Fruit fly (Drosophila melanogaster) whole organism, embryonic: ENCODE data around the gene Eip75B.

Source experiments
- B-H1 ChIP-seq: fragments of 200-800 bp; sonication (Bioruptor generic); IDR thresholded peaks from 3 replicates; pipeline ENCODE4 v1.3.6; 2022; ENCODE audit warnings: missing biosample characterization, missing genetic modification characterization
- Bteb2 ChIP-seq: fragments of 200-800 bp; sonication (Bioruptor generic); optimal IDR thresholded peaks from 2 replicates; lab custom pipeline; 2016; ENCODE audit warnings: missing biosample characterization, missing genetic modification characterization
- CG10431 ChIP-seq: fragments of 200-800 bp; sonication (Bioruptor generic); optimal IDR thresholded peaks from 3 replicates; lab custom pipeline; 2018; ENCODE audit warnings: missing biosample characterization, mild to moderate bottlenecking, missing genetic modification characterization
- CG10979 ChIP-seq: fragments of 200-800 bp; sonication (Bioruptor generic); optimal IDR thresholded peaks from 2 replicates; lab custom pipeline; 2018; ENCODE audit warnings: missing biosample characterization, mild to moderate bottlenecking, missing genetic modification characterization, moderate library complexity
- CG11560 ChIP-seq: fragments of 200-800 bp; sonication (Bioruptor generic); IDR thresholded peaks from 3 replicates; pipeline ENCODE4 v1.3.6; 2022; ENCODE audit warnings: missing biosample characterization, missing genetic modification characterization
- CG12769 ChIP-seq: fragments of 200-800 bp; sonication (Bioruptor generic); optimal IDR thresholded peaks from 2 replicates; lab custom pipeline; 2019; ENCODE audit warnings: missing biosample characterization, mild to moderate bottlenecking, missing genetic modification characterization, moderate library complexity
- CG13424 ChIP-seq: fragments of 200-800 bp; sonication (Bioruptor generic); optimal IDR thresholded peaks from 2 replicates; lab custom pipeline; 2019; ENCODE audit warnings: missing biosample characterization, mild to moderate bottlenecking, missing genetic modification characterization, moderate library complexity
- CG13775 ChIP-seq: fragments of 200-800 bp; sonication (Bioruptor generic); optimal IDR thresholded peaks from 3 replicates; lab custom pipeline; 2017; ENCODE audit warnings: missing biosample characterization, mild to moderate bottlenecking, missing genetic modification characterization
- CG14050 ChIP-seq: fragments of 200-800 bp; sonication (Bioruptor generic); IDR thresholded peaks from 3 replicates; pipeline ENCODE4 v1.3.6; 2022; ENCODE audit warnings: missing biosample characterization, missing genetic modification characterization
- CG1603 ChIP-seq: fragments of 200-800 bp; sonication (Bioruptor generic); optimal IDR thresholded peaks from 2 replicates; lab custom pipeline; 2019; ENCODE audit warnings: missing biosample characterization, mild to moderate bottlenecking, missing genetic modification characterization, moderate library complexity
- CG17186 ChIP-seq: fragments of 200-800 bp; sonication (Bioruptor generic); optimal IDR thresholded peaks from 3 replicates; lab custom pipeline; 2017; ENCODE audit warnings: missing biosample characterization, missing genetic modification reagents, missing genetic modification characterization
- CG1832 ChIP-seq: fragments of 200-800 bp; sonication (Bioruptor generic); optimal IDR thresholded peaks from 2 replicates; lab custom pipeline; 2017; ENCODE audit warnings: missing biosample characterization, mild to moderate bottlenecking, missing genetic modification characterization, inconsistent platforms
- CG18764 ChIP-seq: fragments of 200-800 bp; sonication (Bioruptor generic); optimal IDR thresholded peaks from 3 replicates; lab custom pipeline; 2016; ENCODE audit warnings: missing biosample characterization, missing genetic modification characterization
- CG2202 ChIP-seq: fragments of 200-800 bp; sonication (Bioruptor generic); optimal IDR thresholded peaks from 2 replicates; lab custom pipeline; 2018; ENCODE audit warnings: missing biosample characterization, mild to moderate bottlenecking, missing genetic modification characterization
- CG31365 ChIP-seq: fragments of 200-800 bp; sonication (Bioruptor generic); optimal IDR thresholded peaks from 2 replicates; lab custom pipeline; 2018; ENCODE audit warnings: missing biosample characterization, mild to moderate bottlenecking, missing genetic modification characterization
- CG33557 ChIP-seq: fragments of 200-800 bp; sonication (Bioruptor generic); optimal IDR thresholded peaks from 2 replicates; lab custom pipeline; 2019; ENCODE audit warnings: missing biosample characterization, mild to moderate bottlenecking, missing genetic modification characterization, moderate library complexity
- CG34224 ChIP-seq: fragments of 200-800 bp; sonication (Bioruptor generic); IDR thresholded peaks from 3 replicates; pipeline ENCODE4 v1.3.6; 2022; ENCODE audit warnings: missing biosample characterization, missing genetic modification characterization; ENCODE audit not compliant: partially characterized antibody
- CG43689 ChIP-seq: fragments of 200-800 bp; sonication (Bioruptor generic); IDR thresholded peaks from 2 replicates; pipeline ENCODE4 v1.3.6; 2022; ENCODE audit warnings: missing biosample characterization, missing genetic modification characterization
- CG4404 ChIP-seq: fragments of 200-800 bp; sonication (Bioruptor generic); IDR thresholded peaks from 2 replicates; pipeline ENCODE4 v1.3.6; 2022; ENCODE audit warnings: missing biosample characterization, missing genetic modification characterization
- CG4424 ChIP-seq: fragments of 200-800 bp; sonication (Bioruptor generic); optimal IDR thresholded peaks from 3 replicates; lab custom pipeline; 2016; ENCODE audit warnings: missing biosample characterization, missing genetic modification characterization
- CG6791 ChIP-seq: fragments of 200-800 bp; sonication (Bioruptor generic); IDR thresholded peaks from 3 replicates; pipeline ENCODE4 v1.3.6; 2022; ENCODE audit warnings: missing biosample characterization, missing genetic modification characterization; ENCODE audit not compliant: partially characterized antibody
- CG7745 ChIP-seq: fragments of 200-800 bp; sonication (Bioruptor generic); optimal IDR thresholded peaks from 2 replicates; lab custom pipeline; 2018; ENCODE audit warnings: missing biosample characterization, mild to moderate bottlenecking, missing genetic modification characterization, moderate library complexity
- CG8478 ChIP-seq: fragments of >200 bp; optimal IDR thresholded peaks from 2 replicates; lab custom pipeline; 2018
- Doc2 ChIP-seq: fragments of 200-800 bp; sonication (Bioruptor generic); IDR thresholded peaks from 2 replicates; pipeline ENCODE4 v1.3.6; 2022; ENCODE audit warnings: missing biosample characterization, missing genetic modification characterization
- Elba2 ChIP-seq: fragments of 200-800 bp; sonication (Bioruptor generic); optimal IDR thresholded peaks from 3 replicates; lab custom pipeline; 2016; ENCODE audit warnings: missing biosample characterization, missing genetic modification characterization
- H15 ChIP-seq: fragments of 200-800 bp; sonication (Bioruptor generic); IDR thresholded peaks from 3 replicates; pipeline ENCODE4 v1.3.6; 2022; ENCODE audit warnings: missing biosample characterization, missing genetic modification characterization
- HLH3B ChIP-seq: fragments of 200-800 bp; sonication (Bioruptor generic); IDR thresholded peaks from 2 replicates; pipeline ENCODE4 v1.3.6; 2022; ENCODE audit warnings: missing biosample characterization, missing genetic modification characterization
- HmgD ChIP-seq: fragments of 200-800 bp; sonication (Bioruptor generic); optimal IDR thresholded peaks from 3 replicates; lab custom pipeline; 2016; ENCODE audit warnings: missing biosample characterization, missing genetic modification characterization
- Meics ChIP-seq: fragments of 200-800 bp; sonication (Bioruptor generic); optimal IDR thresholded peaks from 2 replicates; lab custom pipeline; 2017; ENCODE audit warnings: missing biosample characterization, mild to moderate bottlenecking, missing genetic modification characterization
- Nf-YA ChIP-seq: fragments of 200-800 bp; sonication (Bioruptor generic); IDR thresholded peaks from 2 replicates; pipeline ENCODE4 v1.3.6; 2022; ENCODE audit warnings: missing biosample characterization, missing genetic modification characterization
- NfI ChIP-seq: fragments of 200-800 bp; sonication (Bioruptor generic); optimal IDR thresholded peaks from 3 replicates; lab custom pipeline; 2018; ENCODE audit warnings: missing biosample characterization, mild to moderate bottlenecking, missing genetic modification characterization, moderate library complexity
- Pdp1 ChIP-seq, 2 experiments: fragments of 200-800 bp; sonication (Bioruptor generic); optimal IDR thresholded peaks; 3 replicates each; lab custom pipeline; 2016; ENCODE audit warnings: missing biosample characterization in 2 of 2, missing genetic modification characterization in 2 of 2, mild to moderate bottlenecking in 1 of 2, moderate library complexity in 1 of 2
- Sox102F ChIP-seq: fragments of 200-800 bp; sonication (Bioruptor generic); optimal IDR thresholded peaks from 2 replicates; lab custom pipeline; 2018; ENCODE audit warnings: missing biosample characterization, mild to moderate bottlenecking, missing genetic modification characterization, moderate library complexity
- Taf1 ChIP-seq: fragments of 200-800 bp; sonication (Bioruptor generic); IDR thresholded peaks from 2 replicates; pipeline ENCODE4 v1.3.6; 2022; ENCODE audit warnings: missing biosample characterization, missing genetic modification characterization
- Usf ChIP-seq: fragments of 200-800 bp; sonication (Bioruptor generic); optimal IDR thresholded peaks from 2 replicates; lab custom pipeline; 2017; ENCODE audit warnings: missing genotype, missing biosample characterization, missing genetic modification characterization
- ara ChIP-seq: fragments of 200-800 bp; sonication (Bioruptor generic); IDR thresholded peaks from 2 replicates; pipeline ENCODE4 v1.3.6; 2022; ENCODE audit warnings: missing biosample characterization, missing genetic modification characterization
- az2 ChIP-seq: fragments of 200-800 bp; sonication (Bioruptor generic); optimal IDR thresholded peaks from 3 replicates; lab custom pipeline; 2016; ENCODE audit warnings: missing biosample characterization, missing genetic modification characterization
- danr ChIP-seq: fragments of 200-800 bp; sonication (Bioruptor generic); IDR thresholded peaks from 2 replicates; pipeline ENCODE4 v1.3.6; 2022; ENCODE audit warnings: missing biosample characterization, missing genetic modification characterization
- emc ChIP-seq: fragments of 200-800 bp; sonication (Bioruptor generic); optimal IDR thresholded peaks from 2 replicates; lab custom pipeline; 2016; ENCODE audit warnings: missing biosample characterization, missing genetic modification characterization
- fd64A ChIP-seq: fragments of 200-800 bp; sonication (Bioruptor generic); optimal IDR thresholded peaks from 3 replicates; lab custom pipeline; 2018; ENCODE audit warnings: missing biosample characterization, mild to moderate bottlenecking, missing genetic modification characterization
- fru ChIP-seq: fragments of >200 bp; optimal IDR thresholded peaks from 2 replicates; lab custom pipeline; 2017
- gcm ChIP-seq: fragments of 200-800 bp; sonication (Bioruptor generic); optimal IDR thresholded peaks from 2 replicates; lab custom pipeline; 2019; ENCODE audit warnings: missing biosample characterization, mild to moderate bottlenecking, missing genetic modification characterization, moderate library complexity
- insv ChIP-seq, 2 experiments: fragments of 200-800 bp; sonication (Bioruptor generic); optimal IDR thresholded peaks; 3 replicates each; lab custom pipeline; 2016 to 2018; ENCODE audit warnings: missing biosample characterization in 2 of 2, missing genetic modification characterization in 2 of 2
- jumu ChIP-seq: fragments of 200-800 bp; sonication (Bioruptor generic); optimal IDR thresholded peaks from 3 replicates; lab custom pipeline; 2016; ENCODE audit warnings: missing biosample characterization, missing genetic modification characterization
- mld ChIP-seq: fragments of 200-800 bp; sonication (Bioruptor generic); IDR thresholded peaks from 3 replicates; pipeline ENCODE4 v1.3.6; 2022; ENCODE audit warnings: missing biosample characterization, missing genetic modification characterization; ENCODE audit not compliant: partially characterized antibody
- oc ChIP-seq: fragments of 200-800 bp; sonication (Bioruptor generic); optimal IDR thresholded peaks from 2 replicates; lab custom pipeline; 2018; ENCODE audit warnings: missing biosample characterization, mild to moderate bottlenecking, missing genetic modification characterization, moderate library complexity
- phol ChIP-seq: fragments of 200-800 bp; sonication (Bioruptor generic); optimal IDR thresholded peaks from 3 replicates; lab custom pipeline; 2018; ENCODE audit warnings: missing biosample characterization, mild to moderate bottlenecking, missing genetic modification characterization, moderate library complexity
- repo ChIP-seq: fragments of 200-800 bp; sonication (Bioruptor generic); optimal IDR thresholded peaks from 2 replicates; lab custom pipeline; 2016; ENCODE audit warnings: missing biosample characterization, missing genetic modification characterization
- row ChIP-seq: fragments of 200-800 bp; sonication (Bioruptor generic); IDR thresholded peaks from 3 replicates; pipeline ENCODE4 v1.3.6; 2022; ENCODE audit warnings: missing biosample characterization, missing genetic modification characterization
- salm ChIP-seq: fragments of 200-800 bp; sonication (Bioruptor generic); optimal IDR thresholded peaks from 2 replicates; lab custom pipeline; 2018; ENCODE audit warnings: missing biosample characterization, mild to moderate bottlenecking, missing genetic modification characterization
- tll ChIP-seq, 2 experiments: fragments of 200-800 bp in 1 of 2; fragments of >200 bp in 1 of 2; sonication (Bioruptor generic) in 1 of 2; optimal IDR thresholded peaks; 2 replicates each; lab custom pipeline; 2017 to 2019; ENCODE audit warnings: missing biosample characterization in 2 of 2, missing genetic modification characterization in 2 of 2, mild to moderate bottlenecking in 1 of 2, moderate library complexity in 1 of 2
- yki ChIP-seq: fragments of >200 bp; optimal IDR thresholded peaks from 3 replicates; lab custom pipeline; 2018

The Eip75B gene

DNA sequence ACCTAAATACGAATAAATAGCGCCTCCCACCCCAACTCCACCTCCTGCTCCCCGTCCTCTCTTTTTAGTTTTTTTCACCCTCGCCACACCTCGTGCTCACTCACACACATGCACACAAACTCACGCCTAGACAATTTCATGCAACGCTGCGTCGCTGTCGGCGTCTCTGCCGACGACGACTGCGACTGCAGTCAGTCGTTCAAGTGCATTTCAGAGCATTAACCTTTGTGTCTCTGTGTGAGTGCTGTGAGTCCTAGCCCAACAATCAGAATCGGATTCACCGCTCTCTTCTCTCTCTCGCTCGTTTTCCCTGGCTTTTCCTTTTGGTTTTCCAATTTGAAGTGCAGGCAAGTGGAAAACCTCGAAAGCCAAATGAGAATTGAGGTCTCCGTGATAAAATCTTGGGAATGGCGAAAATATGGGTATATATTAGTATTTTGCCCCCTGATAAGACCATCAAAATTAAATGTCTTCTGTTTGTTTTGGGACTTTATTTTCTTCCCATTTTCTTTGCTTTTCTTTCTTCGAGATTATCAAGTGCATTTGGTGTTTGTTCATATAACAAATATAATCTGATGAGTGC is 75.2 kb downstream of the Eip75B start (continued):
- TF ChIP-seq CG4404 (GFP tag; lab: Robert Waterston, UW) (no peak), oc (no peak), CG6791 (GFP tag; lab: Robert Waterston, UW) (no peak), yki (lab: Kevin White, UChicago) (peak; percentile 7), CG18764 (no peak), Doc2 (GFP tag; lab: Robert Waterston, UW) (no peak), ara (GFP tag; lab: Robert Waterston, UW) (no peak), Pdp1 (GFP tag; optimal IDR thresholded peaks at IDR 0.05; lab: Kevin White, UChicago) (no peak), insv (GFP tag; optimal IDR thresholded peaks at IDR 0.05; lab: Kevin White, UChicago) (peak in 1 of 2 experiments; percentile 82), salm (tag; lab: Kevin White, UChicago) (no peak), CG34224 (GFP tag; lab: Robert Waterston, UW) (no peak), CG1603 (tag; lab: Kevin White, UChicago) (no peak), mld (GFP tag; lab: Robert Waterston, UW) (no peak), CG12769 (tag; lab: Kevin White, UChicago) (no peak), emc (GFP tag; lab: Kevin White, UChicago) (no peak), CG10431 (GFP tag; lab: Kevin White, UChicago) (no peak), HLH3B (GFP tag; lab: Robert Waterston, UW) (no peak), fd64A (no peak), CG7745 (tag; lab: Kevin White, UChicago) (no peak), Elba2 (GFP tag; lab: Kevin White, UChicago) (peak; percentile 14), jumu (no peak), row (GFP tag; lab: Robert Waterston, UW) (no peak), danr (no peak), Usf (GFP tag; lab: Kevin White, UChicago) (no peak), CG43689 (GFP tag; lab: Robert Waterston, UW) (no peak), CG4424 (GFP tag; lab: Kevin White, UChicago) (no peak), CG8478 (lab: Kevin White, UChicago) (no peak), Bteb2 (GFP tag; lab: Kevin White, UChicago) (no peak), Sox102F (GFP tag; lab: Kevin White, UChicago) (no peak), CG33557 (GFP tag; lab: Kevin White, UChicago) (no peak), CG13775 (GFP tag; lab: Kevin White, UChicago) (no peak), CG1832 (no peak), CG14050 (GFP tag; lab: Robert Waterston, UW) (no peak), gcm (GFP tag; lab: Kevin White, UChicago) (no peak), fru (no peak), HmgD (GFP tag; lab: Kevin White, UChicago) (no peak), NfI (no peak), B-H1 (GFP tag; lab: Robert Waterston, UW) (no peak), CG2202 (tag; lab: Kevin White, UChicago) (no peak), Taf1 (no peak), tll (GFP tag; optimal IDR thresholded peaks at IDR 0.05; lab: Kevin White, UChicago) (peak in 1 of 2 experiments; percentile 20), CG10979 (tag; lab: Kevin White, UChicago) (no peak), repo (no peak), CG11560 (tag; lab: Robert Waterston, UW) (no peak), H15 (GFP tag; lab: Robert Waterston, UW) (no peak), CG17186 (GFP tag; lab: Kevin White, UChicago) (no peak), CG31365 (tag; lab: Kevin White, UChicago) (no peak), Meics (no peak), Nf-YA (GFP tag; lab: Robert Waterston, UW) (no peak), az2 (no peak), CG13424 (tag; lab: Kevin White, UChicago) (no peak), phol (no peak)
